Fruit fly (Drosophila melanogaster) whole organism: ENCODE data around the gene CG4822.

Source experiments
- CG8478 ChIP-seq: fragments of >200 bp; optimal IDR thresholded peaks from 2 replicates; lab custom pipeline; 2018; ENCODE audit warnings: inconsistent platforms
- Dll ChIP-seq: fragments of >200 bp; optimal IDR thresholded peaks from 2 replicates; lab custom pipeline; 2017
- EcR ChIP-seq, 2 experiments: fragments of >200 bp; optimal IDR thresholded peaks; 2 replicates each; lab custom pipeline; 2017; ENCODE audit warnings: missing biosample characterization in 2 of 2, missing genetic modification characterization in 2 of 2, missing genetic modification reagents in 2 of 2
- pan ChIP-seq: fragments of >200 bp; optimal IDR thresholded peaks from 2 replicates; lab custom pipeline; 2017
- psq ChIP-seq: fragments of >200 bp; optimal IDR thresholded peaks from 2 replicates; lab custom pipeline; 2017
- usp ChIP-seq: fragments of >200 bp; optimal IDR thresholded peaks from 2 replicates; lab custom pipeline; 2017; ENCODE audit warnings: missing biosample characterization, missing genetic modification characterization, mixed read lengths

CG4822 gene

DNA sequence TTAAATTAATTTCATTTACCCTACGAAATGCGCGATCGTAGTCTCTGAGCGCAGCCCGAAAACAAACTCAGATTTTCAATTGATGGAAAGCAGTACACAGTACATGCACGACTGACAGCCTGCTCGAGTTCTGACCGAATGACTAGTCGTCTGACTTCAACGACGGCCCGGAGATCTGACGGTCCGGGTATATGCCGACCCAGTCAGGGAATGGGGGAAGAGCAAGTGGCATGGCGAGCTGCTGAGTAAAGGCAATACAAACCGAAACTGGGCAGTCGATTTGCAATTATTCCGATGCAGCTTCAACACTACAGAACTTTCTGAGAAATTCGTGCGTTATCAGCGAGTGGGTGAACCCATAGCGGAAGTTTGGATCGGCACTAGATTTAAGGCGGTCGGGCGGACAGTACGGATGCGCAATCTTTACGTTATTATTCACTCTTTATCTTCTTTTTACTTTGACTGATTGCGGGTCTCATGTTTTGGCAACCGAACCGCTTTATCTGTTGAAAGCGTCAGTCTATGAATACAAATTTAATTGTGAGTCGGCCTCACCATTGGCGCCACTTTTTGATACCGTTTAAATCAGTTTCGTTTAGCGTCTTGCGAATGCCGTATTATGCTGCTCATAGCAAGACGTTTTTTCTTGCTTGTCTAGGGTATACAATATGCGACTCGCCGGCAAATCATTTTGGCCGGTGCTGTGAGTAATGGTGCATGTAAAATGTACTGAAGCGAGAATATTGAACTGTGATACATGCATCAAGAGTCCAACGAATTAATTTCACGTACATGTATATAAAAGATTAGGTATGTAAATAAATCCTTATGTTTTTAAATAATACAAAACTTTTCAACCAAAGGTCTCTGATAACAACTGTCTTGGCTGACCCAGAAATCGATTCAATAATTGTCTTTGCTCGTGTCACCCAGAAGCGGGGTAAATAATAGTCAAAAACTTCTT, 780 bp downstream of the CG4822 start:
- TF ChIP-seq CG8478 (no peak), usp (GFP tag; lab: Kevin White, UChicago) (no peak), pan (no peak), Dll (no peak), psq (lab: Kevin White, UChicago) (no peak), EcR (GFP tag; optimal IDR thresholded peaks at IDR 0.05; lab: Kevin White, UChicago) (no peak)

dm6 chr2L:117750-118149, 3.8 kb downstream of the CG4822 start:
- TF ChIP-seq Dll: no peak
- TF ChIP-seq pan: no peak
- no peak for TF ChIP-seq EcR (GFP tag; optimal IDR thresholded peaks at IDR 0.05; lab: Kevin White, UChicago)
- TF ChIP-seq psq (lab: Kevin White, UChicago): no peak
- TF ChIP-seq CG8478: no peak
- no peak for TF ChIP-seq usp (GFP tag; lab: Kevin White, UChicago)

dm6 chr2L:116388-116787, 5.2 kb downstream of the CG4822 start, which contains the start of gene CG13694:
CG13694 (minus strand) TSS chr2L:116488.
- TF ChIP-seq EcR (GFP tag; optimal IDR thresholded peaks at IDR 0.05; lab: Kevin White, UChicago): no peak

DNA sequence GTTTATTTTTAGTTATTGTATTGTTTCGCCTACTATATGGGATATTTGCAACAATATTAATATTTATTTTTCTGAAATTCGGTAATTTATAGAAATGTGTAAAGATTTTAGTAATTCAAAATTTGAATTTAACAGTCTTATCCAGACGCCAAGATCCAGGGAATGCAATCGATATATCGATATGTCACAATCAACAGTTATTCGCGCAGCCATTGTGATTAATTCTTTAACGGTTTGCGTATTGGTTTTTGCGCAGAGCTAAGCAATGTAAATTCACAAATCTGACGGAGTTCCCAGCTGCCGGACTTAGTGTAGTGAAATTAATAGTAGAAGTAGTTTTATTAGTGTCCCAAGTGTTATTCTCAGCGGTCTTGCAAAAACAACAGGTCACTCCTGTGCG, 7.1 kb downstream of the CG4822 start, which contains the start of gene ND-15:
Gene ND-15 (plus strand): TSS at position 298 of the 400 bp plus-strand sequence.
- TF ChIP-seq CG8478: no peak
- no peak for TF ChIP-seq Dll
- TF ChIP-seq EcR (GFP tag; optimal IDR thresholded peaks at IDR 0.05; lab: Kevin White, UChicago): no peak
- no peak for TF ChIP-seq pan
- no peak for TF ChIP-seq usp (GFP tag; lab: Kevin White, UChicago)
- no peak for TF ChIP-seq psq (lab: Kevin White, UChicago)

DNA sequence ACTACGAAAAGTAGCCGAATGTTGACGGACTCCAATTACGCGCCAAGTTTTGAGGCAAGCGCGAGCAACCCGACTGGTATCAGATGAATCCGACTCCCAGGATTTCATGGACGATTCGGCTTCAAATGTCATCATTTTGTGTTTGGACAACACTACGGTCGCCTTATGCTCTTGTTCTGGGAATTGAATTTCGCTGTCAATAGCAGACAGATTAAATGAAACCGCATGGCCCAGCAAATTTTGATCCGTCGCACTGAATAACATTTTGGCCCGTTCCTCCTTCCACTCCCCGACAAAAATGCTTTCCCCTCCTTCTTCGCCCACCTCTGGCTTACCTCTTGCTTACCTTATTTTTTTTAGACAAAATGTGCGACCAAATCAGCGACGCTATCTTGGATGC, 11.5 kb downstream of the CG4822 start:
- TF ChIP-seq pan (no peak), CG8478 (no peak), EcR (GFP tag; optimal IDR thresholded peaks at IDR 0.05; lab: Kevin White, UChicago) (no peak), usp (GFP tag; lab: Kevin White, UChicago) (no peak), psq (lab: Kevin White, UChicago) (no peak), Dll (no peak)

- TF ChIP-seq pan (no peak), CG8478 (no peak), usp (GFP tag; lab: Kevin White, UChicago) (no peak), EcR (GFP tag; optimal IDR thresholded peaks at IDR 0.05; lab: Kevin White, UChicago) (no peak), Dll (no peak), psq (lab: Kevin White, UChicago) (no peak)
These were observed 12.3 kb downstream of the CG4822 start for dm6 chr2L:109098-109799.

dm6 chr2L:107476-108436, 13.8 kb downstream of the CG4822 start:
- TF ChIP-seq CG8478 (no peak), pan (no peak), usp (GFP tag; lab: Kevin White, UChicago) (no peak), Dll (no peak), EcR (GFP tag; optimal IDR thresholded peaks at IDR 0.05; lab: Kevin White, UChicago) (no peak), psq (lab: Kevin White, UChicago) (no peak)

DNA sequence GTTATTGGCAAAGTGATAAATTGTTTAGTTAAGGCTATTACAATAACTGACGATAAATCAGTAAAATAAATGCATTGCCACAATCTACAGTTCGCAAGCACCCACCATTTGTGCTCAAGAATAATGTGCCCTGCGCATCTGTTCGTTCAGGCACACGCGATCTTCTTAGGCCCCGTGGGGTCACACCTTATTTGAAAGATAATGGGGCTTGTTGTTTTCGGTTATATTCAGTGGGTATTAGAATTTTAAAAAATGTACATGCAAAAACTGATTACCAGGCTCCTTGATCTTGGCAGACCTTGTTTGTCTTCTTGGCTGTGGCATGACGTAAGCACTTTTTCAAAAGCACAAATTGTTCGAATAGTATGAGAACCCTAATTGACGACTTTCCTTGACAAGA, 14.5 kb downstream of the CG4822 start:
- no peak for TF ChIP-seq CG8478
- no peak for TF ChIP-seq pan
- TF ChIP-seq EcR (GFP tag; optimal IDR thresholded peaks at IDR 0.05; lab: Kevin White, UChicago): no peak
- no peak for TF ChIP-seq psq (lab: Kevin White, UChicago)
- TF ChIP-seq usp (GFP tag; lab: Kevin White, UChicago): no peak

DNA sequence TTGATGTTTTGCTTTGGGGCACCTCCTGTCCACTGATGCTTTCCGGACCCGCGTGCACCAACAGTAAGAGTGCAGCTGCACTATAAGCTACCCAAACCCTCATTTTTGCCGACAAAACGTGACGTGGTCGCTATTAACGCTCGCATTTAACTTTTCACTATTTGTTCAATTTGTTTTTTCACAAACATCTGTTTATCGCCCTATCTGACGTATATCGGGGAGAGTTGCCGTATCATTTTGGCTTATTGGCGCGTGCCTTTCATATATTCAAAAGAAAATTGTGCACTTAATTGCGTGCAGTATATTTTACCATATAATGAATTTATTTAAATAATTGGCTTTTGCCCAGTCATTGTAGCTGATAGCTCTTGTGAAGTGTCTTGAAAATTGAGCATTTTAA, 15.0 kb downstream of the CG4822 start, which contains the start of the genes Nhe1 and Sam-S:
Gene Nhe1 (minus strand): TSS at position 193 of the 400 bp plus-strand sequence.
Gene Sam-S (plus strand): TSS at position 364 of the 400 bp plus-strand sequence.
- no peak for TF ChIP-seq Dll
- no peak for TF ChIP-seq psq (lab: Kevin White, UChicago)
- no peak for TF ChIP-seq CG8478
- TF ChIP-seq pan: no peak
- no peak for TF ChIP-seq EcR (GFP tag; optimal IDR thresholded peaks at IDR 0.05; lab: Kevin White, UChicago)
- TF ChIP-seq usp (GFP tag; lab: Kevin White, UChicago): no peak

dm6 chr2L:102161-102761, 19.3 kb downstream of the CG4822 start, which contains the start of gene Creld:
Creld (plus strand) TSS chr2L:102380.
- TF ChIP-seq psq (lab: Kevin White, UChicago): no peak
- TF ChIP-seq pan: no peak
- no peak for TF ChIP-seq usp (GFP tag; lab: Kevin White, UChicago)

DNA sequence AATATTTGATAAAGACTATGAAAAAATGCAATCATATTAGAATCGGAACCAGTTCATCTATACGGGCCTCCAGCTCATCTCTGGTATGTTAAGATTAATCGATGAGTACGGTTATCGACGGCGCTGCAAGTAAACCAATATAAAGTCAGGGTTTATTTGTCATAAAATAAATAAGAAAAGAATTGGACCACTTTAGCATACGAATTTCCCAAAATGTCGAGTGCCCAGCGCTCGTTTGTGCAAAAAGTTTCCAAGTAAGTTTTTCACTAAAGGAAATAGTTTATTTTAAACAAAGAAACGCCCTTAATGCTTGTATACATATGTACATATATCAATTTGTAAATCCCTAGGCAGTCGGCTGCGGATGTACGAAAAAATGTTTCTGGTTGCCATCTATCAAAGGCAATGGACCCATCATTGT, 26.9 kb downstream of the CG4822 start, which contains the start of gene Zir:
Gene Zir (plus strand): TSS at position 101 of the 421 bp plus-strand sequence.
- TF ChIP-seq CG8478 (no peak), psq (lab: Kevin White, UChicago) (no peak), Dll (no peak), pan (no peak), EcR (GFP tag; optimal IDR thresholded peaks at IDR 0.05; lab: Kevin White, UChicago) (no peak), usp (GFP tag; lab: Kevin White, UChicago) (no peak)
